Comparison of ENCODE assay signal across 4 fruit fly cellular contexts in genomic region chr3L:12557736-12558135, dm6.
TF ChIP-seq lines count a peak whose summit lies in the region.

No protein-coding gene starts in this region.

- TF ChIP-seq CTCF in whole organism, embryonic (GFP tag; optimal IDR thresholded peaks at IDR 0.05; lab: Kevin White, UChicago): no peak

TF ChIP-seq in whole organism, embryonic, 481 proteins besides CTCF, POLR2A, EP300 and RAD21:
- TF ChIP-seq phol (tag; optimal IDR thresholded peaks at IDR 0.05; lab: Kevin White, UChicago): peak; percentile 15
- no peak for TF ChIP-seq MTF-1 (GFP tag; optimal IDR thresholded peaks at IDR 0.05; lab: Kevin White, UChicago; ENCODE audit: borderline replicate concordance)
- TF ChIP-seq CG34224 (GFP tag; IDR thresholded peaks at IDR 0.05; lab: Robert Waterston, UW; ENCODE audit: partially characterized antibody): no peak
- peak; percentile 1 for TF ChIP-seq CG14710 (tag; optimal IDR thresholded peaks at IDR 0.05; lab: Kevin White, UChicago)
- TF ChIP-seq tx (GFP tag; optimal IDR thresholded peaks at IDR 0.05; lab: Kevin White, UChicago): no peak
- TF ChIP-seq Dfd (GFP tag; optimal IDR thresholded peaks at IDR 0.05; lab: Kevin White, UChicago): no peak
- peak; percentile 41 for TF ChIP-seq sens (GFP tag; lab: Kevin White, UChicago)
- TF ChIP-seq CG30403 (GFP tag; optimal IDR thresholded peaks at IDR 0.05; lab: Kevin White, UChicago): no peak

TF ChIP-seq in whole organism, prepupa, 60 proteins besides CTCF, POLR2A, EP300 and RAD21 (continues in another document):
- TF ChIP-seq Sox14 (GFP tag; optimal IDR thresholded peaks at IDR 0.05; lab: Kevin White, UChicago): peak; percentile 74
- peak; percentile 90 for TF ChIP-seq Eip78C (GFP tag; lab: Kevin White, UChicago)
- TF ChIP-seq esn (GFP tag; optimal IDR thresholded peaks at IDR 0.05; lab: Kevin White, UChicago): peak; percentile 84
- no peak for TF ChIP-seq CG6854 (GFP tag; optimal IDR thresholded peaks at IDR 0.05; lab: Kevin White, UChicago)
- no peak for TF ChIP-seq CG6276 (GFP tag; optimal IDR thresholded peaks at IDR 0.05; lab: Kevin White, UChicago)
- TF ChIP-seq CG6808 (GFP tag; optimal IDR thresholded peaks at IDR 0.05; lab: Kevin White, UChicago): peak; percentile 67
- TF ChIP-seq CG34406 (GFP tag; optimal IDR thresholded peaks at IDR 0.05; lab: Kevin White, UChicago): peak; percentile 72
- TF ChIP-seq Eip75B (GFP tag; optimal IDR thresholded peaks at IDR 0.05; lab: Kevin White, UChicago): peak; percentile 69
- peak; percentile 67 for TF ChIP-seq Ets21C (GFP tag; optimal IDR thresholded peaks at IDR 0.05; lab: Kevin White, UChicago)
- TF ChIP-seq dsx (GFP tag; optimal IDR thresholded peaks at IDR 0.05; lab: Kevin White, UChicago; ENCODE audit: poor library complexity, severe bottlenecking): peak; percentile 53
- TF ChIP-seq Smox (GFP tag; optimal IDR thresholded peaks at IDR 0.05; lab: Kevin White, UChicago): peak; percentile 74
- TF ChIP-seq CG1621 (tag; optimal IDR thresholded peaks at IDR 0.05; lab: Kevin White, UChicago): peak; percentile 48
- TF ChIP-seq acj6 (GFP tag; optimal IDR thresholded peaks at IDR 0.05; lab: Kevin White, UChicago): peak; percentile 76
- no peak for TF ChIP-seq eg (GFP tag; IDR thresholded peaks at IDR 0.05; lab: Robert Waterston, UW)
- TF ChIP-seq CG11294 (GFP tag; IDR thresholded peaks at IDR 0.05; lab: Robert Waterston, UW): no peak
- peak; percentile 45 for TF ChIP-seq CG11762 (GFP tag; optimal IDR thresholded peaks at IDR 0.05; lab: Kevin White, UChicago; ENCODE audit: insufficient read depth)
- TF ChIP-seq achi (GFP tag; optimal IDR thresholded peaks at IDR 0.05; lab: Kevin White, UChicago): peak; percentile 70
- TF ChIP-seq vri (GFP tag; optimal IDR thresholded peaks at IDR 0.05; lab: Kevin White, UChicago): peak; percentile 49
- peak; percentile 24; the same call in 1 of the 3 replicates for TF ChIP-seq CG8119 (GFP tag; IDR thresholded peaks at IDR 0.05; lab: Robert Waterston, UW)
- peak; percentile 62 for TF ChIP-seq CG10631 (GFP tag; optimal IDR thresholded peaks at IDR 0.05; lab: Kevin White, UChicago)
- TF ChIP-seq CG10669 (GFP tag; optimal IDR thresholded peaks at IDR 0.05; lab: Kevin White, UChicago): peak; percentile 70
- no peak for TF ChIP-seq Lpt (GFP tag; optimal IDR thresholded peaks at IDR 0.05; lab: Kevin White, UChicago)
- TF ChIP-seq CG8632 (GFP tag; optimal IDR thresholded peaks at IDR 0.05; lab: Kevin White, UChicago): peak; percentile 68
- TF ChIP-seq Ets96B (tag; optimal IDR thresholded peaks at IDR 0.05; lab: Kevin White, UChicago): peak; percentile 69
- TF ChIP-seq topi (GFP tag; optimal IDR thresholded peaks at IDR 0.05; lab: Kevin White, UChicago): peak; percentile 79
- TF ChIP-seq Sox102F (GFP tag; optimal IDR thresholded peaks at IDR 0.05; lab: Kevin White, UChicago): peak; percentile 80
- TF ChIP-seq ss (GFP tag; optimal IDR thresholded peaks at IDR 0.05; lab: Kevin White, UChicago): peak; percentile 62 to 63

TF ChIP-seq in whole organism, pupa, 21 proteins besides CTCF, POLR2A, EP300 and RAD21:
- no peak for TF ChIP-seq gl (tag; optimal IDR thresholded peaks at IDR 0.05; lab: Kevin White, UChicago)
- TF ChIP-seq CG8159 (tag; optimal IDR thresholded peaks at IDR 0.05; lab: Kevin White, UChicago): peak; percentile 81
- no peak for TF ChIP-seq fd96Ca (GFP tag; IDR thresholded peaks at IDR 0.05; lab: Robert Waterston, UW)
- TF ChIP-seq Ets98B (GFP tag; IDR thresholded peaks at IDR 0.05; lab: Robert Waterston, UW): no peak
- TF ChIP-seq CG17806 (tag; optimal IDR thresholded peaks at IDR 0.05; lab: Kevin White, UChicago): peak; percentile 59
- TF ChIP-seq CG10348 (GFP tag; IDR thresholded peaks at IDR 0.05; lab: Robert Waterston, UW): no peak
- peak; percentile 76 for TF ChIP-seq Snoo (tag; optimal IDR thresholded peaks at IDR 0.05; lab: Kevin White, UChicago)
- TF ChIP-seq CG12605 (GFP tag; IDR thresholded peaks at IDR 0.05; lab: Robert Waterston, UW): no peak
- TF ChIP-seq CG8301 (tag; optimal IDR thresholded peaks at IDR 0.05; lab: Kevin White, UChicago): peak; percentile 42
- no peak for TF ChIP-seq CG13204 (GFP tag; optimal IDR thresholded peaks at IDR 0.05; lab: Kevin White, UChicago)
- no peak for TF ChIP-seq CG4496 (GFP tag; IDR thresholded peaks at IDR 0.05; lab: Robert Waterston, UW)
- peak; percentile 51 for TF ChIP-seq Pif1A (GFP tag; optimal IDR thresholded peaks at IDR 0.05; lab: Kevin White, UChicago)
- peak; percentile 29 for TF ChIP-seq D1 (tag; optimal IDR thresholded peaks at IDR 0.05; lab: Kevin White, UChicago)
- peak; percentile 58 for TF ChIP-seq CG14655 (GFP tag; optimal IDR thresholded peaks at IDR 0.05; lab: Kevin White, UChicago)
- TF ChIP-seq CG15710 (tag; optimal IDR thresholded peaks at IDR 0.05; lab: Kevin White, UChicago): peak; percentile 77
- no peak for TF ChIP-seq EcR (GFP tag; optimal IDR thresholded peaks at IDR 0.05; lab: Kevin White, UChicago)
- no peak for TF ChIP-seq CG32121 (GFP tag; IDR thresholded peaks at IDR 0.05; lab: Robert Waterston, UW)
- peak; percentile 60 for TF ChIP-seq CG34367 (tag; optimal IDR thresholded peaks at IDR 0.05; lab: Kevin White, UChicago)
- TF ChIP-seq Pif1B (GFP tag; optimal IDR thresholded peaks at IDR 0.05; lab: Kevin White, UChicago): peak; percentile 53
- TF ChIP-seq CG9948 (tag; optimal IDR thresholded peaks at IDR 0.05; lab: Kevin White, UChicago): peak; percentile 62

TF ChIP-seq in whole organism, wandering third instar larva, 38 proteins besides CTCF, POLR2A, EP300 and RAD21:
- TF ChIP-seq Hr78 (GFP tag; optimal IDR thresholded peaks at IDR 0.05; lab: Kevin White, UChicago) (no peak), sv (GFP tag; optimal IDR thresholded peaks at IDR 0.05; lab: Kevin White, UChicago) (no peak), foxo (GFP tag; optimal IDR thresholded peaks at IDR 0.05; lab: Kevin White, UChicago) (peak in 1 of 2 experiments; percentile 66), woc (GFP tag; optimal IDR thresholded peaks at IDR 0.05; lab: Kevin White, UChicago) (peak; percentile 43), Vsx2 (GFP tag; optimal IDR thresholded peaks at IDR 0.05; lab: Kevin White, UChicago; ENCODE audit: partially characterized antibody) (no peak), CG32264 (GFP tag; optimal IDR thresholded peaks at IDR 0.05; lab: Kevin White, UChicago) (no peak), Dif (GFP tag; optimal IDR thresholded peaks at IDR 0.05; lab: Kevin White, UChicago; ENCODE audit: partially characterized antibody) (no peak), pan (optimal IDR thresholded peaks at IDR 0.05; lab: Kevin White, UChicago) (no peak), CG9705 (GFP tag; optimal IDR thresholded peaks at IDR 0.05; lab: Kevin White, UChicago) (peak; percentile 41), jim (GFP tag; optimal IDR thresholded peaks at IDR 0.05; lab: Kevin White, UChicago) (no peak), Rel (GFP tag; optimal IDR thresholded peaks at IDR 0.05; lab: Kevin White, UChicago) (no peak), Rel (tag; optimal IDR thresholded peaks at IDR 0.05; lab: Kevin White, UChicago) (no peak), GATAd (GFP tag; optimal IDR thresholded peaks at IDR 0.05; lab: Kevin White, UChicago) (no peak), OdsH (GFP tag; optimal IDR thresholded peaks at IDR 0.05; lab: Kevin White, UChicago) (peak; percentile 68), ey (GFP tag; optimal IDR thresholded peaks at IDR 0.05; lab: Kevin White, UChicago) (peak; percentile 80), Hr83 (GFP tag; optimal IDR thresholded peaks at IDR 0.05; lab: Kevin White, UChicago; ENCODE audit: poor library complexity, severe bottlenecking) (no peak), usp (GFP tag; optimal IDR thresholded peaks at IDR 0.05; lab: Kevin White, UChicago) (no peak), dl (GFP tag; optimal IDR thresholded peaks at IDR 0.05; lab: Kevin White, UChicago; ENCODE audit: insufficient read depth in 1 of 2, partially characterized antibody in 2 of 2) (no peak), Hnf4 (GFP tag; optimal IDR thresholded peaks at IDR 0.05; lab: Kevin White, UChicago) (peak; percentile 39), fru (GFP tag; optimal IDR thresholded peaks at IDR 0.05; lab: Kevin White, UChicago) (peak; percentile 73), rgr (GFP tag; optimal IDR thresholded peaks at IDR 0.05; lab: Kevin White, UChicago) (peak; percentile 71), Dfd (GFP tag; optimal IDR thresholded peaks at IDR 0.05; lab: Kevin White, UChicago) (no peak), lola (GFP tag; optimal IDR thresholded peaks at IDR 0.05; lab: Kevin White, UChicago) (no peak), brk (GFP tag; optimal IDR thresholded peaks at IDR 0.05; lab: Kevin White, UChicago) (peak; percentile 58), Abd-B (GFP tag; optimal IDR thresholded peaks at IDR 0.05; lab: Kevin White, UChicago) (no peak), Mio (GFP tag; optimal IDR thresholded peaks at IDR 0.05; lab: Kevin White, UChicago) (no peak), tai (GFP tag; optimal IDR thresholded peaks at IDR 0.05; lab: Kevin White, UChicago) (no peak), br (GFP tag; optimal IDR thresholded peaks at IDR 0.05; lab: Kevin White, UChicago) (peak; percentile 62), Jra (GFP tag; optimal IDR thresholded peaks at IDR 0.05; lab: Kevin White, UChicago) (peak; percentile 28), h (GFP tag; optimal IDR thresholded peaks at IDR 0.05; lab: Kevin White, UChicago) (peak; percentile 77), sage (GFP tag; optimal IDR thresholded peaks at IDR 0.05; lab: Kevin White, UChicago) (no peak), dmrt93B (GFP tag; optimal IDR thresholded peaks at IDR 0.05; lab: Kevin White, UChicago) (peak; percentile 69), psq (GFP tag; optimal IDR thresholded peaks at IDR 0.05; lab: Kevin White, UChicago) (peak; percentile 59), HLH106 (tag; optimal IDR thresholded peaks at IDR 0.05; lab: Kevin White, UChicago) (peak; percentile 54), Myc (optimal IDR thresholded peaks at IDR 0.05; lab: Kevin White, UChicago) (no peak), Sp1 (GFP tag; optimal IDR thresholded peaks at IDR 0.05; lab: Kevin White, UChicago) (peak; percentile 66), dsf (GFP tag; optimal IDR thresholded peaks at IDR 0.05; lab: Kevin White, UChicago; ENCODE audit: borderline replicate concordance) (no peak)
TF ChIP-seq in whole organism, wandering third instar larva: peak in this region for 16.

Comparison
In these comparisons a context has a peak if more than half of its experiments do, and no peak if none do; other contexts are left out.
1. Of the 7 proteins assayed by ChIP-seq in both whole organism, embryonic and whole organism, prepupa: peak only in whole organism, embryonic: none; only in whole organism, prepupa: Blimp-1, Hr39 and Sox102F; in both: none; in neither: 4.